Fruit fly (Drosophila melanogaster) ovary, adult (tissue): ENCODE results near the gene CG6106.
A peak's percentile ranks its signal among the peaks of the same experiment; 100 is the strongest.

Experiments
- CG17801 ChIP-seq: fragments of 200-800 bp; optimal IDR thresholded peaks from 2 replicates; lab custom pipeline; 2019; ENCODE audit warnings: missing biosample characterization, mild to moderate bottlenecking, missing genetic modification characterization, moderate library complexity; ENCODE audit not compliant: partially characterized antibody

Gene CG6106

DNA sequence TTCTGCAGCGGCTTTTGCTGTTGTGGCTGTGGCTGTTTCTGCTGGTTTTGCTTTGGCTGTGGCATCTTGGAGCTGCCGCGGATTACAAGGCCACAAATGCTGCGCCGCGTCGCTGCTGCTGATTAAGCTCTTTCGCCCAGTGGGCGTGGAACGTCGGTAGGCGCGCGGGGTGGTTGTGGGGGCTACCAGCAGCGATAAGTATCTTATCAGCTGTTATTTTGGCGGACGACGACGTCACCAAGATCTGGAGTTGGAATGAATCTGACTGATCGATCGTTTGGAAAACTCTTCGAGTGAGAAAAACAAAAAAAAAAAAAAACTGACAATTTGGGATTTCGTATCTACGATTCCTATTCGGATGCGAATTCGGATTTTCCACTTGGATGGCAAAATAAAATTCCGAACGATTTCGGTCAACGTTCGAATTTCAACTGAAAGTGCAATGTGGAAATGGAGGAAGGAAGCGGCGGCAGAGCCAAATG is 45.5 kb downstream of the CG6106 start:
- no peak for TF ChIP-seq CG17801 (GFP tag; lab: Kevin White, UChicago)

DNA sequence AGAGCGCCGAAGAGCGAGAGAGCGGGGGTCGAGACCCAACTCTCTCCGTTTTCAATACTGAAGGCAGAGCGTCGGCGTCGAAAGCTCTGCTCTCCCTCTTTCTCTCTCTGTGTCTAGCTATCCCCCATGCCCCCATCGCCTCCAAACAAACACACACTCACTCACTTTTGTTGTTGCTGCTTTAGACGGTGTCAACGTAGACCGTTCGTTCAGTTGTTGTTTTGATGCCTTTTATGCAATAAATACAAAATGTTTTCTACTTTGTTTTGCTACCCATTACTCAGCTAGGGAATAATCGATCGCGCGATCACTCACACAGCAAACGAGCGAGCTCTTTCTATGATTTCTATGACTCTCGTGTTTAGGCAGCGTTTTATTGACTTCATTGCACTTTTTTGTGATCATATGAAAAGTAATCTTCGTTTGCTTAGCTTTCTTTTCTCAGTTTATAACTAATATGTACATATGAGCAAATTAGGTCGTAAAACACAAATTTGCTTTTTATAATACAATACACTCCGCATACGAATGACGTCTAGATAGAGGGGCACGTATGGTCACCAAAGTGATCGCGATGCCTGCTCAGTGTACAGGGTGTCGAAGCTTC is 46.1 kb downstream of the CG6106 start:
- no peak for TF ChIP-seq CG17801 (GFP tag; lab: Kevin White, UChicago)

DNA sequence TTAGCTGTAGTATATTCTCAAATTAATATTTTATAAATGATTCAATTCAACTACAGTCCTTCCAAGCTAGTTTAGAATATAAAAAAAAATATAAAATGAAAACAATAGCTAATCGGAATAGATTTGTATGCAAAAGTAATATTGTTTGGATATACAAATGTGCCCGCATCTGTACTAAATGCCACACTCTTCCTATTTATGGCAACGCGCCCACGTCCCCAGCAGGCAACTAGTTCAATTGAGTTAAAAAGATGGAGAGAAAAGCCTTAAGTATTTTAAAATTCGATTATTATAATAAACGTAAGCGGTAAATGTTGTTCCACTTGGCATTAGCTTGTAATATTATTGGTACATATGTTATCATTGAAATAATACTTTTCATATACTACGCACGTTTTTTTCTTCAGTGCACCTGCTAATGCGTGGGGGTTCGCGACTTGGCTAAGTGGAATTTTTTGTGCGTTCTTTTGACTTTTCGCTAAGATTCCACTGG is 46.9 kb downstream of the CG6106 start:
- no peak for TF ChIP-seq CG17801 (GFP tag; lab: Kevin White, UChicago)

DNA sequence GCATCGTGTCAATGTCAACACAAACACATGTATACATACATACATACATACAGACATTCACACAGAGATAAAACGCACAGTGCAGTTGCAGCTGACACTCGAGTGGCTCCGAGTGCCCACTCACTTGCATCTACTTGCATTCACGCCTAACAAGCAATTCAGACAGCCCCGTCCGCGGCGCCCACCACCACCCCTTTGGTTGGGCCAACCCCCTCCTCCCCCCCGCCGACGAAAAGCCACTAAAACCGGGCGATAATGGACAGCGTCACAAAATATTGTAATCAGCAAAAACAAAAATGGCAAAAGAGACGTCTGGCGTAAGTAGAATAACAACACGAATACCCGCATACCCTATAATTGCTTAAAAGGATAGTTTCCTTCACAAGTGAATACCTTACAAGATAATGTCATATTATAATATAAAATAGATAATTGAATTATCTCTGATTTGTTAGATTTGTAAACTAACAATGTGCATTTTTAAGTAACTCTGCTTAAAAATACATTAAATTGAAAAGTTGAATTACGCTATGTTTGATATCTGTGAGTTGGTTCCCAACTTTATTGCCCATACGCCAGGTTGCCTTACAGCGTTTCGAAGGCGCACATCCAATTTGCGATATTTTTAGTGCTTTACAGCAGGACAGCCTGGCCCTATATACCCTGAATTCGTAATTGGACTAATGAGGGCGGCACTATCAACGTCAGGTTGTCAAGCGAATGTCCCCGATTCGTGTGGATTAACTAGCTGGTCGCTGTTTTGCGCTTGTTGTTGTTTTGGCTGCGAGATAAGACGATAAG is 48.1 kb downstream of the CG6106 start:
- no peak for TF ChIP-seq CG17801 (GFP tag; lab: Kevin White, UChicago)

DNA sequence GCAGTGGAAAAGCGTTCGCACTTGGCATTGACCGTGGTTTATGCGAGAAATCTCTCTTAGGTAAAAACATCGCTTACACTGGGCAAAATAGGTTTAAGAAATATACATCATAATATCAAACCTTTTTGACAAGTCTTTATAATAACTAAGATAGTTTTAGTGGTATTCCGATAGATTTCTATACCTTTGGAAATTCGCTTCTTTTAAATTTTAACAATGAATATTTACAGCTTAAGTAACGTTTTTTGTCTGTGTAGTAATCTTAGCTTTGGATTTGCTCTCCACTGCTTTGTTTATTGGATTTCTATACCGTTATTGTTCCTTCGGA is 48.7 kb downstream of the CG6106 start:
- TF ChIP-seq CG17801 (GFP tag; lab: Kevin White, UChicago): peak; percentile 47

DNA sequence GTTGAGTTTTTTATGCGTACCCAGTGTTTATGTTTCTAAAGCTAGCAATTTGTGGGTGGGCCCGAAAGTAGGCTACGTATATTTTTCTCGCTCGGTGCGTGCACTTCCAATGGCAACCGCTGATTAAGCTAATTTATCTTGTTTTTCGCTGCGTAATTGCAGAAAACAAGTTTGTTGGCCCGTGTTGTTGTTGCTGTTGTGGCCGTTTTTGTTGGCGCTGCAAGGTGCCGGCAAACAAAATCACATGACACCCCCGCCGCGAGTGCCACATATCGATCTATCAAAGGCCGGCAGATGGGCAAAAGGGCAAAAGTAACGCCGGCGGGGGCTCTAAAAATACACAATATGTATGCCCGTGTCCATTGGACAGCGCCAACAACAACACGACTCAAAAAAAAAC is 50.8 kb downstream of the CG6106 start:
- no peak for TF ChIP-seq CG17801 (GFP tag; lab: Kevin White, UChicago)

DNA sequence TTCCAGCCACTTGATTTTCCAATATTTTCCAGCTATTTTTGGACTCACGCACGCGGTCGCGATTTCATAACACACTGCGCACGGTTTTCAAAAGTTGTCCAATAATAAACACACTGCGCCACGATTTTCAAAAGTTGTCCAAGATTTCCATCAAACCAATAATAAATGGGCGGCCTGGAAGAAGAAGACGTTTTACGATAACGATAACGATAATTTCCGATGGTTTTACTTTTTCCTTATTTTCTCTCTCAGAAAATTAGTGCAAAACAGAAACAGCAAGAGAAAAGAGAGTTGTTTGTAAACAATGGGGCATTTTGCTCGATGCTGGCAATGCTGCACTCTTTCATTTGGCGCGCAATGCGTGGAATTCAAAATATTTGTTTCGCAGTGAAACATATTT is 51.3 kb downstream of the CG6106 start, which contains the start of gene Nt5b:
Gene Nt5b, minus strand, starts transcription at position 207 of the 400 bp plus-strand sequence.
- TF ChIP-seq CG17801 (GFP tag; lab: Kevin White, UChicago): no peak
